Worm (Caenorhabditis elegans): ENCODE data around the gene srx-45.

DNA sequence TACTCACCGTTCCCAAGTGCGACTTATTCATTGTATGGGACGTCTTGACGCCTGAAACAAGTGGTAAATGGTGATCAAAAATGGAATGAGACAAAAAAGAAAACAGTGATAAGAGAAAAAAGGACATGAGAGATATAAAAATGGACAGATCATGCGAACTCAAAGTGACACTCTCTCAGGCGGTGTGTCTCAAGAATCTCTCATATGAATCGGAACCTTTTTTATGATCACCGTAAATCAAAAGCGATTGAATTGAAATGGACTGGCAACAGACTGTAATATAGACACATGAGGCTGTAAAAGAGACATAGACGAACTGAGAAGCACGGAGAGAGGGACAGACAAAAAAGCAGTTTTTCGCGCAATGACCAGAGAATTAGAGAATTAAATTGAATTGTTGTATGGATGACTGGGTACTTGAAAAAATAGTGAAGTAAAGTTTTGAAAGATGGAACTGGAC lies 37.5 kb downstream of the srx-45 start, which contains the start of gene clip-1:
- TF ChIP-seq elt-2 (tag; optimal IDR thresholded peaks at IDR 0.05) (no peak), dmd-4 (tag; optimal IDR thresholded peaks at IDR 0.05; ENCODE audit: borderline replicate concordance) (no peak), dve-1 (tag; optimal IDR thresholded peaks at IDR 0.05) (no peak), elt-4 (tag; optimal IDR thresholded peaks at IDR 0.05) (no peak), pqm-1 (tag; optimal IDR thresholded peaks at IDR 0.05) (no peak), nhr-11 (tag; optimal IDR thresholded peaks at IDR 0.05) (no peak), pros-1 (tag; optimal IDR thresholded peaks at IDR 0.05) (no peak), madf-2 (tag; optimal IDR thresholded peaks at IDR 0.05) (no peak), pag-3 (tag; optimal IDR thresholded peaks at IDR 0.05; ENCODE audit: borderline replicate concordance) (no peak), sox-2 (GFP tag; IDR thresholded peaks at IDR 0.05) (no peak)
